Worm (Caenorhabditis elegans) whole organism, L3 larva: ENCODE data around the gene nspc-7.

Source experiments
- aly-2 ChIP-seq: fragments of 150-350 bp; optimal IDR thresholded peaks from 2 replicates; lab custom pipeline; 2014; ENCODE audit warnings: missing biosample characterization, missing genetic modification characterization
- ceh-28 ChIP-seq: fragments of 150-350 bp; optimal IDR thresholded peaks from 2 replicates; lab custom pipeline; 2014; ENCODE audit warnings: missing biosample characterization, missing genetic modification reagents, missing genetic modification characterization
- daf-12 ChIP-seq: fragments of 150-350 bp; optimal IDR thresholded peaks from 2 replicates; lab custom pipeline; 2014; ENCODE audit warnings: missing biosample characterization, missing genetic modification reagents, missing genetic modification characterization
- elt-1 ChIP-seq: fragments of 150-350 bp; optimal IDR thresholded peaks from 2 replicates; lab custom pipeline; 2014; ENCODE audit warnings: missing biosample characterization, missing genetic modification characterization
- hmg-11 ChIP-seq: sonication (generic microtip); optimal IDR thresholded peaks from 2 replicates; lab custom pipeline; 2016; ENCODE audit warnings: missing genetic modification characterization, missing compliant biosample characterization
- lin-39 ChIP-seq: fragments of 150-350 bp; optimal IDR thresholded peaks from 2 replicates; lab custom pipeline; 2018; ENCODE audit warnings: missing biosample characterization, missing genetic modification reagents, missing genetic modification characterization
- mdl-1 ChIP-seq: fragments of 150-350 bp; optimal IDR thresholded peaks from 2 replicates; lab custom pipeline; 2014; ENCODE audit warnings: missing biosample characterization, missing genetic modification characterization
- nhr-11 ChIP-seq: fragments of 150-350 bp; optimal IDR thresholded peaks from 2 replicates; lab custom pipeline; 2014; ENCODE audit warnings: missing biosample characterization, missing genetic modification characterization
- nhr-23 ChIP-seq: fragments of 150-350 bp; optimal IDR thresholded peaks from 2 replicates; lab custom pipeline; 2014; ENCODE audit warnings: missing biosample characterization, missing genetic modification reagents, missing genetic modification characterization
- nhr-237 ChIP-seq: fragments of 150-350 bp; optimal IDR thresholded peaks from 2 replicates; lab custom pipeline; 2014; ENCODE audit warnings: missing biosample characterization, missing genetic modification characterization
- nhr-25 ChIP-seq: sonication (generic microtip); optimal IDR thresholded peaks from 2 replicates; lab custom pipeline; 2017; ENCODE audit warnings: missing biosample characterization, missing genetic modification characterization
- nhr-67 ChIP-seq: fragments of 150-350 bp; optimal IDR thresholded peaks from 2 replicates; lab custom pipeline; 2014; ENCODE audit warnings: missing biosample characterization, missing genetic modification characterization
- pqm-1 ChIP-seq: fragments of 150-350 bp; optimal IDR thresholded peaks from 2 replicates; lab custom pipeline; 2017; ENCODE audit warnings: missing biosample characterization, missing genetic modification characterization, inconsistent platforms
- unc-39 ChIP-seq: sonication (generic microtip); optimal IDR thresholded peaks from 4 replicates; lab custom pipeline; 2017; ENCODE audit warnings: missing biosample characterization, missing genetic modification characterization
- zag-1 ChIP-seq: fragments of 150-350 bp; optimal IDR thresholded peaks from 2 replicates; lab custom pipeline; 2014; ENCODE audit warnings: missing biosample characterization, missing genetic modification characterization
- ztf-4 ChIP-seq: fragments of 150-350 bp; optimal IDR thresholded peaks from 2 replicates; lab custom pipeline; 2014; ENCODE audit warnings: missing biosample characterization, missing genetic modification characterization

The nspc-7 gene

ce11 chrX:8582767-8583360 is 41.2 kb downstream of the nspc-7 start:
- TF ChIP-seq nhr-25 (tag; lab: Kevin White, UChicago), result no peak
- TF ChIP-seq nhr-11 (tag; lab: Kevin White, UChicago), result peak; percentile 21

ce11 chrX:8584825-8585384 is 43.2 kb downstream of the nspc-7 start:
- TF ChIP-seq nhr-25 (tag; lab: Kevin White, UChicago), result peak; percentile 59
- TF ChIP-seq daf-12 (tag; lab: Kevin White, UChicago), result no peak
- TF ChIP-seq elt-1 (tag; lab: Kevin White, UChicago), result peak; percentile 51

ce11 chrX:8585837-8586236 is 44.2 kb downstream of the nspc-7 start, which contains the start of gene F18E9.3:
TSS of gene F18E9.3 (plus strand) at chrX:8586147.
- TF ChIP-seq hmg-11, result no peak
- no peak for TF ChIP-seq nhr-237 (tag; lab: Kevin White, UChicago)
- TF ChIP-seq mdl-1 (tag; lab: Kevin White, UChicago), result no peak
- no peak for TF ChIP-seq zag-1 (tag; lab: Kevin White, UChicago)
- no peak for TF ChIP-seq nhr-23
- no peak for TF ChIP-seq nhr-67
- no peak for TF ChIP-seq unc-39 (tag; lab: Kevin White, UChicago)
- TF ChIP-seq lin-39 (tag; lab: Kevin White, UChicago), result no peak
- no peak for TF ChIP-seq aly-2
- no peak for TF ChIP-seq ztf-4 (tag; lab: Kevin White, UChicago)
- TF ChIP-seq pqm-1 (tag; lab: Kevin White, UChicago), result no peak
- TF ChIP-seq ceh-28 (tag; lab: Kevin White, UChicago), result no peak
